Worm (Caenorhabditis elegans) whole organism, L3 larva: ENCODE measurements around the gene C15B12.1.

ENCODE experiments used
- R02D3.7 ChIP-seq: fragments of 150-350 bp; optimal IDR thresholded peaks from 2 replicates; lab custom pipeline; 2014; ENCODE audit warnings: missing biosample characterization, missing genetic modification characterization
- ZK546.5 ChIP-seq: sonication (generic microtip); optimal IDR thresholded peaks from 2 replicates; lab custom pipeline; 2017; ENCODE audit warnings: missing biosample characterization, missing genetic modification characterization
- aly-2 ChIP-seq: fragments of 150-350 bp; optimal IDR thresholded peaks from 2 replicates; lab custom pipeline; 2014; ENCODE audit warnings: missing biosample characterization, missing genetic modification characterization
- ama-1 ChIP-seq: fragments of 150-350 bp; optimal IDR thresholded peaks from 2 replicates; lab custom pipeline; 2018
- ceh-16 ChIP-seq: sonication (generic microtip); optimal IDR thresholded peaks from 2 replicates; lab custom pipeline; 2017; ENCODE audit warnings: missing biosample characterization, missing genetic modification characterization
- ceh-82 ChIP-seq: fragments of 150-350 bp; optimal IDR thresholded peaks from 2 replicates; lab custom pipeline; 2014; ENCODE audit warnings: missing biosample characterization, missing genetic modification characterization
- ceh-9 ChIP-seq: sonication (generic microtip); optimal IDR thresholded peaks from 2 replicates; lab custom pipeline; 2018; ENCODE audit warnings: missing biosample characterization, missing genetic modification characterization
- daf-12 ChIP-seq: fragments of 150-350 bp; optimal IDR thresholded peaks from 2 replicates; lab custom pipeline; 2014; ENCODE audit warnings: missing biosample characterization, missing genetic modification reagents, missing genetic modification characterization
- egl-27 ChIP-seq: sonication (generic microtip); optimal IDR thresholded peaks from 4 replicates; lab custom pipeline; 2017; ENCODE audit warnings: missing biosample characterization, missing genetic modification reagents, missing genetic modification characterization
- egl-5 ChIP-seq: fragments of 150-350 bp; optimal IDR thresholded peaks from 2 replicates; lab custom pipeline; 2017; ENCODE audit warnings: missing biosample characterization, missing genetic modification reagents, missing genetic modification characterization, inconsistent platforms
- elt-1 ChIP-seq: fragments of 150-350 bp; optimal IDR thresholded peaks from 2 replicates; lab custom pipeline; 2014; ENCODE audit warnings: missing biosample characterization, missing genetic modification characterization
- elt-2 ChIP-seq: sonication (generic microtip); optimal IDR thresholded peaks from 2 replicates; lab custom pipeline; 2016; ENCODE audit warnings: missing genetic modification reagents, mild to moderate bottlenecking, missing genetic modification characterization, missing compliant biosample characterization
- elt-3 ChIP-seq, 3 experiments: fragments of 150-350 bp in 1 of 3; sonication (generic microtip) in 2 of 3; optimal IDR thresholded peaks; 2 replicates in 2 of 3; 4 replicates in 1 of 3; lab custom pipeline; 2014 to 2017; ENCODE audit warnings: missing biosample characterization in 3 of 3, missing genetic modification characterization in 3 of 3
- eor-1 ChIP-seq, 2 experiments: fragments of 150-350 bp; optimal IDR thresholded peaks; 2 replicates each; lab custom pipeline; 2014 to 2018; ENCODE audit warnings: missing biosample characterization in 2 of 2, missing genetic modification characterization in 2 of 2
- fos-1 ChIP-seq: fragments of 150-350 bp; optimal IDR thresholded peaks from 2 replicates; lab custom pipeline; 2014; ENCODE audit warnings: missing biosample characterization, missing genetic modification characterization
- hmg-11 ChIP-seq: sonication (generic microtip); optimal IDR thresholded peaks from 2 replicates; lab custom pipeline; 2016; ENCODE audit warnings: missing genetic modification characterization, missing compliant biosample characterization
- jun-1 ChIP-seq: fragments of 150-350 bp; optimal IDR thresholded peaks from 2 replicates; lab custom pipeline; 2014; ENCODE audit warnings: missing biosample characterization, missing genetic modification reagents, missing genetic modification characterization
- lin-15B ChIP-seq: fragments of 150-350 bp; optimal IDR thresholded peaks from 2 replicates; lab custom pipeline; 2014; ENCODE audit warnings: missing biosample characterization, missing genetic modification characterization
- lsy-12 ChIP-seq: sonication (generic microtip); optimal IDR thresholded peaks from 2 replicates; lab custom pipeline; 2016; ENCODE audit warnings: mild to moderate bottlenecking, missing genetic modification characterization, missing compliant biosample characterization
- mdl-1 ChIP-seq: fragments of 150-350 bp; optimal IDR thresholded peaks from 2 replicates; lab custom pipeline; 2014; ENCODE audit warnings: missing biosample characterization, missing genetic modification characterization
- mml-1 ChIP-seq: fragments of 150-350 bp; sonication (generic microtip); optimal IDR thresholded peaks from 3 replicates; lab custom pipeline; 2014; ENCODE audit warnings: missing biosample characterization, missing genetic modification characterization
- nfya-1 ChIP-seq: sonication (generic microtip); optimal IDR thresholded peaks from 2 replicates; lab custom pipeline; 2017; ENCODE audit warnings: missing genetic modification characterization, mild to moderate bottlenecking, missing compliant biosample characterization, antibody characterized with exemption, moderate library complexity; ENCODE audit not compliant: insufficient read depth
- nhr-11 ChIP-seq: fragments of 150-350 bp; optimal IDR thresholded peaks from 2 replicates; lab custom pipeline; 2014; ENCODE audit warnings: missing biosample characterization, missing genetic modification characterization
- nhr-12 ChIP-seq: fragments of 150-350 bp; optimal IDR thresholded peaks from 2 replicates; lab custom pipeline; 2014; ENCODE audit warnings: missing biosample characterization, missing genetic modification characterization
- nhr-23 ChIP-seq: fragments of 150-350 bp; optimal IDR thresholded peaks from 2 replicates; lab custom pipeline; 2014; ENCODE audit warnings: missing biosample characterization, missing genetic modification reagents, missing genetic modification characterization
- nhr-237 ChIP-seq: fragments of 150-350 bp; optimal IDR thresholded peaks from 2 replicates; lab custom pipeline; 2014; ENCODE audit warnings: missing biosample characterization, missing genetic modification characterization
- nhr-25 ChIP-seq: sonication (generic microtip); optimal IDR thresholded peaks from 2 replicates; lab custom pipeline; 2017; ENCODE audit warnings: missing biosample characterization, missing genetic modification characterization
- nhr-28 ChIP-seq: fragments of 150-350 bp; optimal IDR thresholded peaks from 2 replicates; lab custom pipeline; 2014; ENCODE audit warnings: missing biosample characterization, missing genetic modification characterization
- nhr-43 ChIP-seq: sonication (generic microtip); optimal IDR thresholded peaks from 2 replicates; lab custom pipeline; 2016; ENCODE audit warnings: mild to moderate bottlenecking, missing genetic modification characterization, missing compliant biosample characterization; ENCODE audit not compliant: poor library complexity, severe bottlenecking
- nhr-67 ChIP-seq: fragments of 150-350 bp; optimal IDR thresholded peaks from 2 replicates; lab custom pipeline; 2014; ENCODE audit warnings: missing biosample characterization, missing genetic modification characterization
- nhr-76 ChIP-seq: fragments of 150-350 bp; sonication (generic microtip); optimal IDR thresholded peaks from 5 replicates; lab custom pipeline; 2014; ENCODE audit warnings: missing biosample characterization, missing genetic modification characterization
- nhr-77 ChIP-seq: fragments of 150-350 bp; optimal IDR thresholded peaks from 2 replicates; lab custom pipeline; 2014; ENCODE audit warnings: missing biosample characterization, missing genetic modification characterization
- pha-4 ChIP-seq: fragments of 150-350 bp; optimal IDR thresholded peaks from 2 replicates; lab custom pipeline; 2014; ENCODE audit warnings: missing biosample characterization, missing genetic modification reagents, missing genetic modification characterization
- sea-2 ChIP-seq: fragments of 150-350 bp; sonication (generic microtip); optimal IDR thresholded peaks from 4 replicates; lab custom pipeline; 2014; ENCODE audit warnings: missing biosample characterization, missing genetic modification reagents, missing genetic modification characterization
- snpc-4 ChIP-seq: fragments of 150-350 bp; optimal IDR thresholded peaks from 2 replicates; lab custom pipeline; 2014; ENCODE audit warnings: missing biosample characterization, missing genetic modification characterization
- tbx-2 ChIP-seq: sonication (generic microtip); optimal IDR thresholded peaks from 2 replicates; lab custom pipeline; 2016; ENCODE audit warnings: mild to moderate bottlenecking, missing genetic modification characterization, missing compliant biosample characterization
- unc-39 ChIP-seq: sonication (generic microtip); optimal IDR thresholded peaks from 4 replicates; lab custom pipeline; 2017; ENCODE audit warnings: missing biosample characterization, missing genetic modification characterization
- unc-62 ChIP-seq: fragments of 150-350 bp; sonication (generic microtip); optimal IDR thresholded peaks from 4 replicates; lab custom pipeline; 2014; ENCODE audit warnings: missing biosample characterization, missing genetic modification reagents, missing genetic modification characterization
- zag-1 ChIP-seq: fragments of 150-350 bp; optimal IDR thresholded peaks from 2 replicates; lab custom pipeline; 2014; ENCODE audit warnings: missing biosample characterization, missing genetic modification characterization
- ztf-4 ChIP-seq: fragments of 150-350 bp; optimal IDR thresholded peaks from 2 replicates; lab custom pipeline; 2014; ENCODE audit warnings: missing biosample characterization, missing genetic modification characterization

C15B12.1 gene

DNA sequence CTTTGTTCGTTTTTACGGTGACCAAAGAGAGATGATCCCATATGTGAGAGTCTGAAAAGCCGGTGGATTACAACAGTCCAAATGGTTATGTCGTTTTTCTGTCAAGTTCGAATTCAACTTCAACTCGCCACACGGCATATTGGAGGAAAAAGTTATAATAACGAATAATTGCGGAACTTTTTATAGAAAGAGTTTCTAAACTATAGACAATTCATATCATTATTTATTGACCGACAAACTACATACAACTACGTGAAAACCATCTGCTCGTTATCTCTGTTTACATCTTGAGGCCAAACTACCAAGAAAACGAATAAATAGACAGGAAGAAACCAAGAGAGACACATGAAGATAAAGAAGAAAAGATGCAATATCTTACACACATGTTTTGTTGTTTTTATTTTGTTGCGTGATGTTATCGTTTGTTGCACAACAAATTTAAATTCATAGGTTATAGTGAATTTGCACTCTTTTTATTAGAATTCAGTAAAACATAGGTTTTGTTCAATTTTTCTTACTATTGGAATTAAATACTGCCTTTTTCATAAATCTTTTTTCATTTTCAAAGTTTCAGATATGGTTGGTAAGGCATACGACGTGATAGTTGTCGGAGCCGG lies 2.8 kb upstream of the C15B12.1 start, which contains the start of the genes C15B12.4 and C15B12.8:
TSS of gene C15B12.4 (minus strand) at position 51 of the 617 bp plus-strand sequence.
TSS of gene C15B12.8 (plus strand) at position 567 of the 617 bp plus-strand sequence.
- TF ChIP-seq tbx-2 (tag; lab: Kevin White, UChicago), result no peak
- no peak for TF ChIP-seq nhr-12 (tag; lab: Kevin White, UChicago)
- no peak for TF ChIP-seq pha-4 (tag; lab: Kevin White, UChicago)
- TF ChIP-seq ama-1, result no peak
- no peak for TF ChIP-seq hmg-11 (tag; lab: Kevin White, UChicago)
- TF ChIP-seq nfya-1 (tag; lab: Kevin White, UChicago), result no peak
- TF ChIP-seq ceh-82, result no peak
- no peak for TF ChIP-seq elt-2
- no peak for TF ChIP-seq elt-1 (tag; lab: Kevin White, UChicago)
- no peak for TF ChIP-seq nhr-77
- no peak for TF ChIP-seq ZK546.5 (tag; lab: Kevin White, UChicago)
- TF ChIP-seq egl-27 (tag; lab: Kevin White, UChicago), result no peak
- no peak for TF ChIP-seq nhr-237 (tag; lab: Kevin White, UChicago)
- no peak for TF ChIP-seq ceh-16 (tag; lab: Kevin White, UChicago)
- no peak for TF ChIP-seq jun-1 (tag; lab: Kevin White, UChicago)
- TF ChIP-seq nhr-76 (tag; lab: Kevin White, UChicago), result no peak
- no peak for TF ChIP-seq nhr-11 (tag; lab: Kevin White, UChicago)
- no peak for TF ChIP-seq lsy-12
- TF ChIP-seq zag-1 (tag; lab: Kevin White, UChicago), result no peak

DNA sequence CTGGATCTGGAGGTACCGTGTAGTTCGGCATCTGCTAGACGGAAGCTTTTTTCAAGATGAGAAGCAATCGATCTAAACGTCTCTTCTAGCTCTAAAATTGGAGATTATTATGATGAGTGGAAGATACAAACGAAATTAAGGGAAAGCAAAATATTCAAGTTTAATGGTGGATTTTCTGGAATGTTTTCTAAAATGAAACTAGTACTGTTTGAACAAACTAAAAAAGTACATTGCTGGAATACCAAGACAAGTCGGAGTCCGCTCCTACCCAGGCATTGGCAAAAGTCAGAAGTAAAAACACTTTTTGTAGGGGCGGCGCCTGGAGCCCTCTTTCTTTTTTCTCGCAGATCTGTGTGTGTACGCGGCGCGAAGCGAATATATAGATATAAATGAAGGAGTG lies 8.2 kb downstream of the C15B12.1 start, which contains the start of gene gar-1:
TSS of gene gar-1 (minus strand) at position 101 of the 400 bp plus-strand sequence.
- no peak for TF ChIP-seq egl-27 (tag; lab: Kevin White, UChicago)
- TF ChIP-seq nhr-23 (tag; lab: Kevin White, UChicago), result no peak
- TF ChIP-seq lin-15B (tag; lab: Kevin White, UChicago), result no peak
- TF ChIP-seq ama-1, result no peak
- no peak for TF ChIP-seq aly-2
- no peak for TF ChIP-seq nhr-25
- TF ChIP-seq elt-1 (tag; lab: Kevin White, UChicago), result no peak
- no peak for TF ChIP-seq sea-2 (GFP tag; lab: Kevin White, UChicago)
- no peak for TF ChIP-seq nhr-76 (tag; lab: Kevin White, UChicago)
- TF ChIP-seq elt-3 (tag; optimal IDR thresholded peaks at IDR 0.05; lab: Kevin White, UChicago), result no peak
- TF ChIP-seq ZK546.5 (tag; lab: Kevin White, UChicago), result no peak
- no peak for TF ChIP-seq zag-1 (tag; lab: Kevin White, UChicago)
- no peak for TF ChIP-seq egl-5 (tag; lab: Kevin White, UChicago)
- TF ChIP-seq nhr-67 (tag; lab: Kevin White, UChicago), result no peak
- TF ChIP-seq eor-1 (tag; optimal IDR thresholded peaks at IDR 0.05; lab: Kevin White, UChicago), result no peak
- no peak for TF ChIP-seq nhr-43 (tag; lab: Kevin White, UChicago)
- no peak for TF ChIP-seq unc-62
- TF ChIP-seq mdl-1, result no peak

ce11 chrX:6499736-6500135 lies 23.1 kb downstream of the C15B12.1 start, which contains the start of gene actl-1:
actl-1 (minus strand) TSS chrX:6499836.
- TF ChIP-seq mml-1 (no peak), snpc-4 (tag; lab: Kevin White, UChicago) (no peak), ceh-82 (no peak), nhr-28 (no peak), ceh-9 (no peak), nhr-11 (tag; lab: Kevin White, UChicago) (no peak), sea-2 (GFP tag; lab: Kevin White, UChicago) (no peak), ztf-4 (tag; lab: Kevin White, UChicago) (no peak), daf-12 (tag; lab: Kevin White, UChicago) (no peak), nhr-76 (tag; lab: Kevin White, UChicago) (no peak), elt-1 (tag; lab: Kevin White, UChicago) (no peak), mdl-1 (no peak), fos-1 (no peak), ama-1 (no peak), unc-39 (no peak), nhr-77 (no peak), R02D3.7 (no peak), aly-2 (no peak)
